Fruit fly (Drosophila melanogaster) whole organism, prepupa: ENCODE measurements around the gene Alg2.
A peak's percentile ranks its signal among the peaks of the same experiment; 100 is the strongest.

ENCODE experiments used
- CG10669 ChIP-seq: fragments of 200-800 bp; sonication (Bioruptor generic); optimal IDR thresholded peaks from 3 replicates; lab custom pipeline; 2018; ENCODE audit warnings: missing biosample characterization, mild to moderate bottlenecking, missing genetic modification characterization, moderate library complexity
- CG11762 ChIP-seq: fragments of 200-800 bp; sonication (Bioruptor generic); optimal IDR thresholded peaks from 3 replicates; lab custom pipeline; 2016; ENCODE audit warnings: missing biosample characterization, missing genetic modification characterization; ENCODE audit not compliant: insufficient read depth
- CG15336 ChIP-seq: fragments of 200-800 bp; sonication (Bioruptor generic); IDR thresholded peaks from 2 replicates; pipeline ENCODE4 v1.3.6; 2022; ENCODE audit warnings: missing biosample characterization, missing genetic modification characterization
- CG1621 ChIP-seq: fragments of 200-800 bp; sonication (Bioruptor generic); optimal IDR thresholded peaks from 3 replicates; lab custom pipeline; 2018; ENCODE audit warnings: missing biosample characterization, mild to moderate bottlenecking, missing genetic modification characterization
- CG16779 ChIP-seq: fragments of 200-800 bp; sonication (Bioruptor generic); optimal IDR thresholded peaks from 3 replicates; lab custom pipeline; 2017; ENCODE audit warnings: missing biosample characterization, mild to moderate bottlenecking, missing genetic modification characterization
- CG3032 ChIP-seq: fragments of 200-800 bp; optimal IDR thresholded peaks from 2 replicates; lab custom pipeline; 2019; ENCODE audit warnings: missing biosample characterization, mild to moderate bottlenecking, missing genetic modification characterization, moderate library complexity
- CG31627 ChIP-seq: fragments of 200-800 bp; sonication (Bioruptor generic); optimal IDR thresholded peaks from 3 replicates; lab custom pipeline; 2016; ENCODE audit warnings: missing biosample characterization, missing genetic modification characterization
- CG34406 ChIP-seq: fragments of 200-800 bp; sonication (Bioruptor generic); optimal IDR thresholded peaks from 3 replicates; lab custom pipeline; 2016; ENCODE audit warnings: missing biosample characterization, missing genetic modification characterization
- CG3919 ChIP-seq: fragments of 200-800 bp; sonication (Bioruptor generic); optimal IDR thresholded peaks from 3 replicates; lab custom pipeline; 2016; ENCODE audit warnings: missing biosample characterization, missing genetic modification characterization
- CG6276 ChIP-seq: fragments of 200-800 bp; sonication (Bioruptor generic); optimal IDR thresholded peaks from 2 replicates; lab custom pipeline; 2017; ENCODE audit warnings: missing biosample characterization, mild to moderate bottlenecking, missing genetic modification characterization
- CG6792 ChIP-seq: fragments of 200-800 bp; sonication (Bioruptor generic); optimal IDR thresholded peaks from 3 replicates; lab custom pipeline; 2016; ENCODE audit warnings: missing biosample characterization, missing genetic modification characterization
- CG6808 ChIP-seq: fragments of 200-800 bp; sonication (Bioruptor generic); optimal IDR thresholded peaks from 3 replicates; lab custom pipeline; 2017; ENCODE audit warnings: missing biosample characterization, missing genetic modification characterization, mild to moderate bottlenecking, moderate library complexity, missing genetic modification reagents
- CG7368 ChIP-seq: fragments of 200-800 bp; sonication (Bioruptor generic); optimal IDR thresholded peaks from 3 replicates; lab custom pipeline; 2016; ENCODE audit warnings: missing biosample characterization, missing genetic modification characterization
- CG8632 ChIP-seq: fragments of 200-800 bp; sonication (Bioruptor generic); optimal IDR thresholded peaks from 3 replicates; lab custom pipeline; 2016; ENCODE audit warnings: missing biosample characterization, missing genetic modification characterization
- CG9139 ChIP-seq: fragments of 200-800 bp; sonication (Bioruptor generic); optimal IDR thresholded peaks from 3 replicates; lab custom pipeline; 2017; ENCODE audit warnings: missing biosample characterization, mild to moderate bottlenecking, missing genetic modification characterization
- Ets21C ChIP-seq: fragments of 200-800 bp; sonication (Bioruptor generic); optimal IDR thresholded peaks from 3 replicates; lab custom pipeline; 2016; ENCODE audit warnings: missing biosample characterization, missing genetic modification characterization
- Hr38 ChIP-seq: sonication (Bioruptor generic); optimal IDR thresholded peaks from 2 replicates; lab custom pipeline; 2016; ENCODE audit warnings: missing biosample characterization, missing genetic modification characterization
- Hr39 ChIP-seq: fragments of 200-800 bp; sonication (Bioruptor generic); optimal IDR thresholded peaks from 2 replicates; lab custom pipeline; 2016; ENCODE audit warnings: missing biosample characterization, missing genetic modification characterization
- Hr4 ChIP-seq: fragments of 200-800 bp; sonication (Bioruptor generic); optimal IDR thresholded peaks from 3 replicates; lab custom pipeline; 2016; ENCODE audit warnings: missing biosample characterization, missing genetic modification characterization
- Sox14 ChIP-seq: fragments of 200-800 bp; sonication (Bioruptor generic); optimal IDR thresholded peaks from 3 replicates; lab custom pipeline; 2016; ENCODE audit warnings: missing biosample characterization, missing genetic modification characterization
- Sox15 ChIP-seq: fragments of 200-800 bp; sonication (Bioruptor generic); optimal IDR thresholded peaks from 3 replicates; lab custom pipeline; 2016; ENCODE audit warnings: missing biosample characterization, missing genetic modification characterization
- achi ChIP-seq: fragments of 200-800 bp; sonication (Bioruptor generic); optimal IDR thresholded peaks from 3 replicates; lab custom pipeline; 2016; ENCODE audit warnings: missing biosample characterization, missing genetic modification characterization
- acj6 ChIP-seq: fragments of 200-800 bp; sonication (Bioruptor generic); optimal IDR thresholded peaks from 3 replicates; lab custom pipeline; 2016; ENCODE audit warnings: missing biosample characterization, missing genetic modification characterization
- cyc ChIP-seq: fragments of 200-800 bp; sonication (Bioruptor generic); optimal IDR thresholded peaks from 3 replicates; lab custom pipeline; 2016; ENCODE audit warnings: missing biosample characterization, missing genetic modification characterization
- eg ChIP-seq: fragments of 200-800 bp; sonication (Bioruptor generic); IDR thresholded peaks from 3 replicates; pipeline ENCODE4 v1.3.6; 2022; ENCODE audit warnings: missing biosample characterization, missing genetic modification characterization
- esn ChIP-seq: fragments of 200-800 bp; sonication (Bioruptor generic); optimal IDR thresholded peaks from 2 replicates; lab custom pipeline; 2016; ENCODE audit warnings: missing biosample characterization, mild to moderate bottlenecking, missing genetic modification characterization, moderate library complexity
- lz ChIP-seq: fragments of 200-800 bp; sonication (Bioruptor generic); optimal IDR thresholded peaks from 3 replicates; lab custom pipeline; 2016; ENCODE audit warnings: missing biosample characterization, missing genetic modification characterization
- net ChIP-seq: fragments of 200-800 bp; sonication (Bioruptor generic); optimal IDR thresholded peaks from 3 replicates; lab custom pipeline; 2016; ENCODE audit warnings: missing biosample characterization, missing genetic modification characterization
- pdm3 ChIP-seq: fragments of 200-800 bp; sonication (Bioruptor generic); optimal IDR thresholded peaks from 3 replicates; lab custom pipeline; 2016; ENCODE audit warnings: missing biosample characterization, missing genetic modification characterization
- spab ChIP-seq: fragments of 200-800 bp; sonication (Bioruptor generic); optimal IDR thresholded peaks from 2 replicates; lab custom pipeline; 2017; ENCODE audit warnings: missing biosample characterization, mild to moderate bottlenecking, missing genetic modification characterization, missing genetic modification reagents
- ss ChIP-seq, 2 experiments: fragments of 200-800 bp; sonication (Bioruptor generic); optimal IDR thresholded peaks; 2 replicates in 1 of 2; 3 replicates in 1 of 2; lab custom pipeline; 2017 to 2018; ENCODE audit warnings: mild to moderate bottlenecking in 2 of 2, missing biosample characterization in 2 of 2, missing genetic modification characterization in 2 of 2, moderate library complexity in 1 of 2
- svp ChIP-seq: fragments of 200-800 bp; sonication (Bioruptor generic); peaks from one replicate; lab custom pipeline; 2016; ENCODE audit warnings: missing biosample characterization, missing genetic modification characterization
- vri ChIP-seq: fragments of 200-800 bp; sonication (Bioruptor generic); optimal IDR thresholded peaks from 3 replicates; lab custom pipeline; 2016; ENCODE audit warnings: missing biosample characterization, mild to moderate bottlenecking, missing genetic modification characterization

Gene Alg2

DNA sequence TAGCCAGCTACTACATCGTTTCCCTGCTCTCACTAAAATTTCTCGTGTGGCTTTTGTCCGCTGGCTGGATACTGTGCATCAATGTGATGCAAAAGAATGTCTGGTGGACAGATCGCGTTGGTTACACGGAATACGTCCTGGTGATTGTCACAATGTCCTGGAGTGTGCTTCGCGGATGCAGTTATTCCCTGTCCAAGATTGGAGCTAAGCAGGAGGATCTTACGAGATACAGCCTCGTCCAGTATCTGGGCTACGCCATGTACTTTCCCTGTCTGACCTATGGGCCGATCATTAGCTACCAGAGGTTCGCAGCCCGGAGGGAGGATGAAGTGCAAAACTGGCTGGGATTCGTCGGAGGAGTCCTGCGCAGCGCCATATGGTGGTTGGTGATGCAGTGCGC is 19.0 kb downstream of the Alg2 start:
- TF ChIP-seq Sox14 (GFP tag; lab: Kevin White, UChicago) = no peak
- no peak for TF ChIP-seq Sox15
- no peak for TF ChIP-seq CG16779 (tag; lab: Kevin White, UChicago)
- no peak for TF ChIP-seq pdm3 (GFP tag; lab: Kevin White, UChicago)
- no peak for TF ChIP-seq vri (GFP tag; lab: Kevin White, UChicago)
- no peak for TF ChIP-seq CG11762 (GFP tag; lab: Kevin White, UChicago)
- no peak for TF ChIP-seq eg
- no peak for TF ChIP-seq CG34406 (GFP tag; lab: Kevin White, UChicago)
- no peak for TF ChIP-seq CG9139 (GFP tag; lab: Kevin White, UChicago)
- no peak for TF ChIP-seq spab
- TF ChIP-seq CG10669 (GFP tag; lab: Kevin White, UChicago) = no peak
- TF ChIP-seq CG6808 (GFP tag; lab: Kevin White, UChicago) = no peak
- no peak for TF ChIP-seq CG15336 (GFP tag; lab: Robert Waterston, UW)
- TF ChIP-seq Hr39 = no peak
- no peak for TF ChIP-seq CG3032 (tag; lab: Kevin White, UChicago)
- no peak for TF ChIP-seq ss (GFP tag; optimal IDR thresholded peaks at IDR 0.05; lab: Kevin White, UChicago)
- no peak for TF ChIP-seq CG1621 (tag; lab: Kevin White, UChicago)
- no peak for TF ChIP-seq CG3919
- no peak for TF ChIP-seq net (GFP tag; lab: Kevin White, UChicago)
- TF ChIP-seq acj6 (GFP tag; lab: Kevin White, UChicago) = no peak

DNA sequence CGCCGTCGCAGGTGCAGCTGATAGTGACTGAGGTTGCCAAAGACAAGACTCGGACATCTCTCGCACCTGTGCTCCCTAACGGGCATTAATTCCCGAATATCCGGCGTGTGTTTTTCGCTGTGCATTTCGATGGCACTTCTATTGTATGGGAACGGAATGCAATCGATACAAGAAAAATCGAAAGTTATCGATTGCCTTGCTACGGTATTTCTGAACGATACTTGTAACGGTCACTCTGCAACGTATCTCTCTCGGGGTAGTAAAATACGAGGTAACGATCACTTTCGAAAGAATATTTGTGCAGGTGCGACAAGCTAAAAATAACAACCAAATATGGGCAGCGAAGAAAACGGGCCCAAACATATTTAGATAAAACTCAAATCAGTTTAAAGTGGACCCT is 21.3 kb downstream of the Alg2 start, which contains the start of gene CG32280:
CG32280 (plus strand) TSS at position 231 of the 400 bp plus-strand sequence.
- no peak for TF ChIP-seq CG6808 (GFP tag; lab: Kevin White, UChicago)
- TF ChIP-seq esn (GFP tag; lab: Kevin White, UChicago) = peak; percentile 48
- TF ChIP-seq Hr39 = peak; percentile 33
- TF ChIP-seq net (GFP tag; lab: Kevin White, UChicago) = no peak
- peak; percentile 23 for TF ChIP-seq CG31627 (GFP tag; lab: Kevin White, UChicago)
- no peak for TF ChIP-seq CG7368 (GFP tag; lab: Kevin White, UChicago)
- no peak for TF ChIP-seq CG16779 (tag; lab: Kevin White, UChicago)
- TF ChIP-seq cyc (GFP tag; lab: Kevin White, UChicago) = peak; percentile 36
- TF ChIP-seq CG6792 (GFP tag; lab: Kevin White, UChicago) = peak; percentile 5
- TF ChIP-seq CG6276 (GFP tag; lab: Kevin White, UChicago) = no peak
- TF ChIP-seq Ets21C (GFP tag; lab: Kevin White, UChicago) = peak; percentile 20
- TF ChIP-seq CG9139 (GFP tag; lab: Kevin White, UChicago) = no peak
- peak; percentile 29 for TF ChIP-seq lz
- TF ChIP-seq Sox14 (GFP tag; lab: Kevin White, UChicago) = peak; percentile 27
- peak; percentile 67 for TF ChIP-seq CG1621 (tag; lab: Kevin White, UChicago)
- TF ChIP-seq, all 60 proteins: peak for 9

DNA sequence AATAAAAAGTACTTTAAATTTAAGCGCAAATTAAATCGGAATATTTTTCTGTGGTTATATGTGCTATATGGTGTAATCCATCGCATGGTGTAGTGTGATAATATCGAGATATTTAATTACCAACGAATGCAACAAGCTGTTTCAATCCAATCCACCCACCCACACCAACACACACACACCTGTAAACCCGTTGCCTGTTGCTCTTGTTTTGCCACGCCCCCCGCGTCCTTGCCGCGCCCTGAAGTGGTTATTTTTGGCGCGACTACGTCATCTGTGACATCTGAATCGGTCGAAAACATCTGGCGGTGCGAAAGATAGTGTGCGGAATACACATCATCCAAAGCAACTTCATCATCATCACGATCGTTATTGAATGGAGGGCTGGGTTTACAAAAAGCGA is 21.8 kb downstream of the Alg2 start:
- TF ChIP-seq achi (GFP tag; lab: Kevin White, UChicago) = no peak
- peak; percentile 15 for TF ChIP-seq vri (GFP tag; lab: Kevin White, UChicago)

DNA sequence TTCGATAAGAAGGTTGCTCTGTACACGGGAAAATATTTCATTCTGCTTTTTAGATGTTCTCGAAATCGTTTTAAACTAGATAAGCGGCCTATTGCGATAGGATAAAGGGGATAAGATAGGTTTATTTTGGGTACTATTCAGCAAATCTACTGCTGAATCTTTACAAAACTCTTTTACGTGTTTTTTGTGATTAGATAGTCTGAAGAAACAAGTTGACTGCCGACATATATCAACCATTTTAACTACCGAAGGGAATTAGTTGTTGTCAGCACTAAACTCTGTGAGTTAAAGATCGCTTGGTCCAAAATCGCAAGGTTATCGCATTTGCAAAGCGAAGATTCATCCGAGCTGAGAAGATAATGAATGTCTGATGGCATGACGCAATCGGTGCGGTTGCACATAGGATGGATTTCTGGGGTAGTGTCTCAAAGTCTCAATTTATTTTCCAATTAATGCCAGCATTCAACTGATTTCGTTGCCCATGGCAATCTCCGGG is 22.6 kb downstream of the Alg2 start, which contains the start of gene Asciz:
Asciz (minus strand) TSS at position 51 of the 496 bp plus-strand sequence.
- TF ChIP-seq Hr4 (GFP tag; lab: Kevin White, UChicago) (no peak), CG9139 (GFP tag; lab: Kevin White, UChicago) (no peak), svp (GFP tag; lab: Kevin White, UChicago) (peak; percentile 92), CG8632 (GFP tag; lab: Kevin White, UChicago) (no peak), Hr38 (GFP tag; lab: Kevin White, UChicago) (no peak), Hr39 (no peak)
